Fruit fly (Drosophila melanogaster): Measurements from ENCODE around the gene bond.

Gene bond

DNA sequence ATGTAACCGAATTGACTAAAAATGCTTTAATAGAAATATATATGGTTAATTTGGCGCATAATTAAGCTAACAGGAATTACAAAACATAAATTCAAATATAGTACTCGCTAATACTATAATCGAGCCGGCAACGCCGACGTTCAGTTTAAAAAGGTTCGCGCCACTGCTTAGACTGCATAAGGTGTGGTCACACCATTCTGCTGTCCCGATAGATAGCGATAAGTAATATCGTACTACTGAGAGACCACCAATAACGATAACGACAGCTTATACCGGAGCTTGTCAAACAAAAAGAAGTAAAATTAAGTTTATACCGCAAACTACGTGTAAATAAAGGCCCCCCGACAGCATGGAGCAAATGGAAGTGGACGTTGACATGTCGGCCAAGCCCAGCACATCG lies 30.1 kb downstream of the bond start, which contains the start of gene CSN6 (continued):
- TF ChIP-seq unc-4 (GFP tag; IDR thresholded peaks at IDR 0.05; ENCODE audit: partially characterized antibody): peak; percentile 92
- no peak for TF ChIP-seq trh (GFP tag; optimal IDR thresholded peaks at IDR 0.05)
- peak; percentile 6 for TF ChIP-seq grn (GFP tag; optimal IDR thresholded peaks at IDR 0.05)
- TF ChIP-seq CG34224 (GFP tag; IDR thresholded peaks at IDR 0.05; ENCODE audit: partially characterized antibody): peak; percentile 85
- no peak for TF ChIP-seq disco-r (GFP tag; optimal IDR thresholded peaks at IDR 0.05)
- TF ChIP-seq Ets65A (GFP tag): peak; percentile 91
- no peak for TF ChIP-seq Sox100B (GFP tag; optimal IDR thresholded peaks at IDR 0.05)
- TF ChIP-seq exex (tag; optimal IDR thresholded peaks at IDR 0.05): peak; percentile 14
- no peak for TF ChIP-seq caup (GFP tag; optimal IDR thresholded peaks at IDR 0.05; ENCODE audit: severe bottlenecking)
- TF ChIP-seq CG10267 (tag; optimal IDR thresholded peaks at IDR 0.05): peak; percentile 61
- no peak for TF ChIP-seq aop (GFP tag; IDR thresholded peaks at IDR 0.05)
- TF ChIP-seq lilli (GFP tag; optimal IDR thresholded peaks at IDR 0.05): peak; percentile 10
- no peak for TF ChIP-seq ara (GFP tag; IDR thresholded peaks at IDR 0.05)
- TF ChIP-seq CHES-1-like (GFP tag; optimal IDR thresholded peaks at IDR 0.05): no peak
- peak; percentile 4 for TF ChIP-seq CG7928 (GFP tag; optimal IDR thresholded peaks at IDR 0.05)
- peak; percentile 60 for TF ChIP-seq Ets97D (GFP tag; optimal IDR thresholded peaks at IDR 0.05)
- peak; percentile 42 for TF ChIP-seq ftz-f1 (GFP tag; optimal IDR thresholded peaks at IDR 0.05)
- TF ChIP-seq CG13894 (tag; optimal IDR thresholded peaks at IDR 0.05): peak; percentile 67
- TF ChIP-seq tup (GFP tag; optimal IDR thresholded peaks at IDR 0.05): no peak
- TF ChIP-seq sna (GFP tag; IDR thresholded peaks at IDR 0.05; ENCODE audit: partially characterized antibody): peak; percentile 79
- peak; percentile 4 for TF ChIP-seq zfh2 (GFP tag; optimal IDR thresholded peaks at IDR 0.05)
- peak; percentile 58 for TF ChIP-seq CG2712 (tag; optimal IDR thresholded peaks at IDR 0.05)
- peak; percentile 49 for TF ChIP-seq CG3847 (GFP tag; IDR thresholded peaks at IDR 0.05)
- peak; percentile 44 for TF ChIP-seq sens (GFP tag)
- no peak for TF ChIP-seq HLH3B (GFP tag; IDR thresholded peaks at IDR 0.05)
- TF ChIP-seq bbx (GFP tag; IDR thresholded peaks at IDR 0.05; ENCODE audit: partially characterized antibody): peak; percentile 84
- no peak for TF ChIP-seq chm (GFP tag; IDR thresholded peaks at IDR 0.05)
- TF ChIP-seq dpn (GFP tag; optimal IDR thresholded peaks at IDR 0.05): peak in 1 of 2 experiments; percentile 22
- peak; percentile 75 for TF ChIP-seq trem (tag; optimal IDR thresholded peaks at IDR 0.05)
- TF ChIP-seq CG3995 (GFP tag; optimal IDR thresholded peaks at IDR 0.05): peak; percentile 15
- TF ChIP-seq ERR (GFP tag; optimal IDR thresholded peaks at IDR 0.05): peak; percentile 18
- TF ChIP-seq Opbp (GFP tag; IDR thresholded peaks at IDR 0.05; ENCODE audit: partially characterized antibody): peak; percentile 88
- TF ChIP-seq org-1 (GFP tag; optimal IDR thresholded peaks at IDR 0.05): no peak
- TF ChIP-seq CG14710 (tag; optimal IDR thresholded peaks at IDR 0.05): peak; percentile 99
- peak; percentile 63 for TF ChIP-seq gro (GFP tag; optimal IDR thresholded peaks at IDR 0.05)
- TF ChIP-seq CG4617 (GFP tag; optimal IDR thresholded peaks at IDR 0.05; ENCODE audit: borderline replicate concordance): peak; percentile 37
- no peak for TF ChIP-seq Hey (tag; optimal IDR thresholded peaks at IDR 0.05)
- TF ChIP-seq CG32772 (GFP tag; IDR thresholded peaks at IDR 0.05): no peak
- TF ChIP-seq CG10462 (GFP tag; optimal IDR thresholded peaks at IDR 0.05): no peak
- TF ChIP-seq CG12659 (GFP tag; optimal IDR thresholded peaks at IDR 0.05): peak; percentile 53
- peak; percentile 60 for TF ChIP-seq CG33213 (GFP tag; optimal IDR thresholded peaks at IDR 0.05)
- TF ChIP-seq zen2 (GFP tag; IDR thresholded peaks at IDR 0.05; ENCODE audit: partially characterized antibody): peak; percentile 62; the same call in 2 of the 3 replicates
- peak; percentile 75; the same call in 1 of the 4 replicates for TF ChIP-seq chinmo (GFP tag; IDR thresholded peaks at IDR 0.05; ENCODE audit: partially characterized antibody)
- peak; percentile 44 for TF ChIP-seq CG13624 (GFP tag; optimal IDR thresholded peaks at IDR 0.05)
- peak; percentile 68 for TF ChIP-seq CG12155 (GFP tag; optimal IDR thresholded peaks at IDR 0.05)
- peak; percentile 90 for TF ChIP-seq Med (GFP tag)
- peak; percentile 16 for TF ChIP-seq jumu (GFP tag; optimal IDR thresholded peaks at IDR 0.05)
- TF ChIP-seq her (GFP tag; optimal IDR thresholded peaks at IDR 0.05): peak; percentile 4
- no peak for TF ChIP-seq HLH54F (GFP tag; optimal IDR thresholded peaks at IDR 0.05)
- no peak for TF ChIP-seq CG30020 (tag; optimal IDR thresholded peaks at IDR 0.05)
- peak; percentile 69; the same call in 1 of the 2 replicates for TF ChIP-seq inv (GFP tag; IDR thresholded peaks at IDR 0.05; ENCODE audit: partially characterized antibody)

Measured in whole organism, embryonic.